Worm (Caenorhabditis elegans) whole organism, mixed stage, embryonic: ENCODE data around the gene F59B2.12.

Experiments used
- M03D4.4 ChIP-seq: sonication (generic microtip); optimal IDR thresholded peaks from 2 replicates; lab custom pipeline; 2017; ENCODE audit warnings: mild to moderate bottlenecking, missing genetic modification characterization, missing compliant biosample characterization
- ceh-43 ChIP-seq: fragments of 200-800 bp; sonication (Bioruptor generic); optimal IDR thresholded peaks from 2 replicates; lab custom pipeline; 2018; ENCODE audit warnings: mild to moderate bottlenecking, missing genetic modification characterization, moderate library complexity, missing compliant biosample characterization
- nhr-12 ChIP-seq: fragments of 150-350 bp; optimal IDR thresholded peaks from 2 replicates; lab custom pipeline; 2014; ENCODE audit warnings: missing biosample characterization, missing genetic modification characterization
- nhr-76 ChIP-seq: sonication (generic microtip); optimal IDR thresholded peaks from 2 replicates; lab custom pipeline; 2017; ENCODE audit warnings: missing biosample characterization, missing genetic modification characterization
- pha-4 ChIP-seq: fragments of 150-350 bp; optimal IDR thresholded peaks from 2 replicates; lab custom pipeline; 2018; ENCODE audit warnings: missing biosample characterization, missing genetic modification reagents, missing genetic modification characterization
- sptf-1 ChIP-seq: sonication (generic microtip); optimal IDR thresholded peaks from 2 replicates; lab custom pipeline; 2017; ENCODE audit warnings: mild to moderate bottlenecking, missing genetic modification characterization, moderate library complexity, missing compliant biosample characterization
- unc-62 ChIP-seq: fragments of 150-350 bp; optimal IDR thresholded peaks from 2 replicates; lab custom pipeline; 2014; ENCODE audit warnings: missing biosample characterization, missing genetic modification reagents, missing genetic modification characterization

- TF ChIP-seq unc-62 (GFP tag; lab: Kevin White, UChicago) (no peak), pha-4 (tag; lab: Kevin White, UChicago) (no peak), ceh-43 (no peak), nhr-12 (tag; lab: Kevin White, UChicago) (no peak), M03D4.4 (tag; lab: Kevin White, UChicago) (no peak), sptf-1 (tag; lab: Kevin White, UChicago) (no peak), nhr-76 (tag; lab: Kevin White, UChicago) (no peak)
Measured at ce11 chrIII:9050600-9050999, 33.2 kb downstream of the F59B2.12 start, which contains the start of gene ikke-1.
